Fruit fly (Drosophila melanogaster): ENCODE measurements around the gene CG15011.

- TF ChIP-seq Mnt (GFP tag; optimal IDR thresholded peaks at IDR 0.05) = no peak
- no peak for TF ChIP-seq CG12768 (GFP tag; optimal IDR thresholded peaks at IDR 0.05)
- TF ChIP-seq cnc (optimal IDR thresholded peaks at IDR 0.05) = no peak
- no peak for TF ChIP-seq Crg-1 (GFP tag; optimal IDR thresholded peaks at IDR 0.05)
- no peak for TF ChIP-seq CG11617 (GFP tag; optimal IDR thresholded peaks at IDR 0.05)
- TF ChIP-seq Hr96 (GFP tag; optimal IDR thresholded peaks at IDR 0.05) = no peak
- TF ChIP-seq ovo (GFP tag; optimal IDR thresholded peaks at IDR 0.05) = no peak
- no peak for TF ChIP-seq CG33017 (tag; optimal IDR thresholded peaks at IDR 0.05)
- no peak for TF ChIP-seq Clk (GFP tag; optimal IDR thresholded peaks at IDR 0.05)
- no peak for TF ChIP-seq CG7101 (tag; optimal IDR thresholded peaks at IDR 0.05)
- no peak for TF ChIP-seq CG7045 (GFP tag; optimal IDR thresholded peaks at IDR 0.05)
- TF ChIP-seq kay (GFP tag; ENCODE audit: borderline replicate concordance) = no peak
- no peak for TF ChIP-seq bab1 (GFP tag; optimal IDR thresholded peaks at IDR 0.05)
Observed at dm6 chr3L:4229365-4229967, 29.5 kb downstream of the CG15011 start.
